Worm (Caenorhabditis elegans) whole organism, late embryonic: ENCODE results near the gene pcs-1.

ENCODE experiments used
- ahr-1 ChIP-seq: sonication (generic microtip); optimal IDR thresholded peaks from 2 replicates; lab custom pipeline; 2016; ENCODE audit warnings: missing genetic modification characterization, missing compliant biosample characterization
- ama-1 ChIP-seq: fragments of 150-350 bp; optimal IDR thresholded peaks from 2 replicates; lab custom pipeline; 2014
- ceh-30 ChIP-seq: fragments of 150-350 bp; optimal IDR thresholded peaks from 2 replicates; lab custom pipeline; 2014; ENCODE audit warnings: missing biosample characterization, missing genetic modification characterization
- ceh-48 ChIP-seq: sonication (generic microtip); optimal IDR thresholded peaks from 2 replicates; lab custom pipeline; 2016; ENCODE audit warnings: missing genetic modification characterization, inconsistent platforms, missing compliant biosample characterization
- elt-2 ChIP-seq: sonication (generic microtip); optimal IDR thresholded peaks from 2 replicates; lab custom pipeline; 2016; ENCODE audit warnings: missing genetic modification reagents, missing genetic modification characterization, missing compliant biosample characterization
- fkh-10 ChIP-seq: fragments of 150-350 bp; optimal IDR thresholded peaks from 2 replicates; lab custom pipeline; 2014; ENCODE audit warnings: missing biosample characterization, missing genetic modification reagents, missing genetic modification characterization
- lim-6 ChIP-seq: sonication (generic microtip); optimal IDR thresholded peaks from 2 replicates; lab custom pipeline; 2016; ENCODE audit warnings: missing genetic modification characterization, missing compliant biosample characterization
- mec-3 ChIP-seq: sonication (generic microtip); optimal IDR thresholded peaks from 2 replicates; lab custom pipeline; 2016; ENCODE audit warnings: borderline replicate concordance, missing genetic modification characterization, missing compliant biosample characterization
- nhr-11 ChIP-seq: fragments of 150-350 bp; optimal IDR thresholded peaks from 2 replicates; lab custom pipeline; 2014; ENCODE audit warnings: missing biosample characterization, missing genetic modification characterization
- pqm-1 ChIP-seq: sonication (generic microtip); optimal IDR thresholded peaks from 2 replicates; lab custom pipeline; 2016; ENCODE audit warnings: missing genetic modification characterization, missing compliant biosample characterization
- tbx-2 ChIP-seq: sonication (generic microtip); optimal IDR thresholded peaks from 2 replicates; lab custom pipeline; 2016; ENCODE audit warnings: missing genetic modification characterization, missing compliant biosample characterization
- unc-86 ChIP-seq: sonication (generic microtip); optimal IDR thresholded peaks from 2 replicates; lab custom pipeline; 2016; ENCODE audit warnings: missing genetic modification characterization, missing compliant biosample characterization
- ztf-16 ChIP-seq: sonication (generic microtip); optimal IDR thresholded peaks from 2 replicates; lab custom pipeline; 2017; ENCODE audit warnings: missing genetic modification characterization, missing compliant biosample characterization

- TF ChIP-seq fkh-10 (GFP tag; lab: Kevin White, UChicago) (no peak), ama-1 (lab: Kevin White, UChicago) (no peak), ztf-16 (tag; lab: Kevin White, UChicago) (no peak), ceh-48 (tag; lab: Kevin White, UChicago) (no peak), mec-3 (tag; lab: Kevin White, UChicago) (no peak), nhr-11 (tag; lab: Kevin White, UChicago) (no peak), unc-86 (tag; lab: Kevin White, UChicago) (no peak), tbx-2 (tag; lab: Kevin White, UChicago) (peak; percentile 77), ceh-30 (tag; lab: Kevin White, UChicago) (no peak), elt-2 (tag; lab: Kevin White, UChicago) (no peak), lim-6 (tag; lab: Kevin White, UChicago) (no peak), pqm-1 (no peak), ahr-1 (tag; lab: Kevin White, UChicago) (no peak)
These were observed 10.4 kb downstream of the pcs-1 start, which contains the start of gene F54D5.5 for ce11 chrII:11566970-11567711.
